Worm (Caenorhabditis elegans) whole organism, L4/young adult: Measurements from ENCODE around the gene F55C12.4.

ENCODE experiments used
- W03F9.2 ChIP-seq: fragments of 150-350 bp; optimal IDR thresholded peaks from 2 replicates; lab custom pipeline; 2014; ENCODE audit warnings: missing biosample characterization, missing genetic modification characterization
- dao-5 ChIP-seq: sonication (generic microtip); optimal IDR thresholded peaks from 2 replicates; lab custom pipeline; 2016; ENCODE audit warnings: missing genotype, missing genetic modification characterization, moderate library complexity, missing compliant biosample characterization
- him-1 ChIP-seq: sonication (generic microtip); optimal IDR thresholded peaks from 2 replicates; lab custom pipeline; 2016; ENCODE audit warnings: missing genotype, missing genetic modification reagents, missing genetic modification characterization, missing compliant biosample characterization

DNA sequence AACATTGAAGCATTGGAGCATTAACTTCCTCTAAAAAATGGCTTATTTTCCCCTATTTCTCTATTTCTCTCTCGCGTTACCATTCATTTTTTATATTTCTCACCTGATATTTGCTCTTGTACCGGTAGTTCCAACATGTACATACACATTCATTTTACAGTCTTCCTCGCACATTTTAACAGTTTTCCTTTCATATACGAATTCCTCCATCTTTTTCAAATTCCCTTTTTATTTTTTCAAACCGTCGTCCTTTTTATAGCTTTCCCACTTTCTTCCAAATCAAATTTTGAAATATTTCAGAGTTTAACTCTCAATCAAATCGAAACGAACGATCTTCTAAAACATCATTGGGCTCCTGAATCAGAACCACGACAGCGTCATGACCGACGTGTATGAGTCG, 26.0 kb upstream of the F55C12.4 start, which contains the start of gene rfip-1:
- no peak for TF ChIP-seq him-1 (tag; lab: Kevin White, UChicago)
- TF ChIP-seq W03F9.2 = no peak
- no peak for TF ChIP-seq dao-5 (tag; lab: Kevin White, UChicago)
